Worm (Caenorhabditis elegans) whole organism, L4/young adult: ENCODE results near the gene T09B9.1.

ENCODE experiments used
- W03F9.2 ChIP-seq: fragments of 150-350 bp; optimal IDR thresholded peaks from 2 replicates; lab custom pipeline; 2014; ENCODE audit warnings: missing biosample characterization, missing genetic modification characterization
- dao-5 ChIP-seq: sonication (generic microtip); optimal IDR thresholded peaks from 2 replicates; lab custom pipeline; 2016; ENCODE audit warnings: missing genotype, missing genetic modification characterization, moderate library complexity, missing compliant biosample characterization
- him-1 ChIP-seq: sonication (generic microtip); optimal IDR thresholded peaks from 2 replicates; lab custom pipeline; 2016; ENCODE audit warnings: missing genotype, missing genetic modification reagents, missing genetic modification characterization, missing compliant biosample characterization

T09B9.1 gene

DNA sequence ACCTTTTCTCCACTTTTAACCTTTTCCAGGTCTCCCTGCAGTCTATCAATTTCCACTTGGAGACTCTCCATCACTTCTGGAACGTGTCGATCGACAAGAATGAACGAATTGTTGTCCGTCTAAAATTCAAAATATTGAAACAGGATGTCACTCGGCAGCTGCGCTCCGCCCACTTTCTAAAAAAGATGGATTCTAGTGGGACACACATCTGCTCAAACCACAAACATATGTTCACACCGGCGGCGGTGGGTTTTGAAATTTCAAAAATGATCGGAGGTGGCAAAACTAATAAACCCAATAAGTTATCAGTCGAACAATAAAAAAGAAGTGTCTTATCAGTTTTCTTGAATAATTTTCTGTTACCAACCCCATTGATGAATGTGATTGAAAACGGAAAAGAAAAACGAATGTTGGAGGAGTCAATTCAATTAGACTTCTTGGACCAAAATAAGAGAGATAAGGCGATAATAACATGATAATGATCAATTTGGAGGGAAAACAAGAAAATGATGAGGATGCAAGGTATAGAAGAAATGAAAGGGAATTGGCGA lies 25.4 kb downstream of the T09B9.1 start:
- TF ChIP-seq him-1 (tag; lab: Kevin White, UChicago) (no peak), dao-5 (tag; lab: Kevin White, UChicago) (no peak), W03F9.2 (tag; lab: Kevin White, UChicago) (no peak)

ce11 chrX:9785865-9786264 lies 28.8 kb downstream of the T09B9.1 start:
- TF ChIP-seq W03F9.2 (tag; lab: Kevin White, UChicago) (no peak), dao-5 (tag; lab: Kevin White, UChicago) (no peak), him-1 (tag; lab: Kevin White, UChicago) (no peak)

DNA sequence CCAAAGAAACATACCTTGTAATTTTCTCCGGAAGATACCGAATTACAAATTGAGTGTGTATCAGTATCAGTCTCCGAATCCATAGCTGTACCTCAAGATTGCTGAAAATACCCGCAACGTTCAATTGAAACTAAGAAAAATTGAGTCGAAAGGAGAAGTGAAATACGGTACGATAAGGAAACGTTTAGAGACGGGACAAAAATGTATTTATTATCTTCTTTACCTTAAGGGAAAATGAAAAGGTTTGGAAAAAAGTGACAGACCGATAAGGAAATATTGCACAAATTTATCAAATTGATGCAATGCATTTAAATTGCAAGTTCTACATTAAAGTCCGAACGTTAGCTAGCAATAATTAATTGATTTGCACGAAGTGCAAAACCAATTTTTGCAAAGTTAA lies 32.0 kb downstream of the T09B9.1 start, which contains the start of gene F36G3.1:
Gene F36G3.1 (minus strand): TSS at position 101 of the 400 bp plus-strand sequence.
- TF ChIP-seq W03F9.2 (tag; lab: Kevin White, UChicago) (no peak), him-1 (tag; lab: Kevin White, UChicago) (no peak), dao-5 (tag; lab: Kevin White, UChicago) (no peak)

ce11 chrX:9794173-9794572 lies 37.1 kb downstream of the T09B9.1 start, which contains the start of gene F36G3.2:
F36G3.2 (minus strand) TSS chrX:9794273.
- TF ChIP-seq dao-5 (tag; lab: Kevin White, UChicago) (no peak), W03F9.2 (tag; lab: Kevin White, UChicago) (no peak), him-1 (tag; lab: Kevin White, UChicago) (no peak)

DNA sequence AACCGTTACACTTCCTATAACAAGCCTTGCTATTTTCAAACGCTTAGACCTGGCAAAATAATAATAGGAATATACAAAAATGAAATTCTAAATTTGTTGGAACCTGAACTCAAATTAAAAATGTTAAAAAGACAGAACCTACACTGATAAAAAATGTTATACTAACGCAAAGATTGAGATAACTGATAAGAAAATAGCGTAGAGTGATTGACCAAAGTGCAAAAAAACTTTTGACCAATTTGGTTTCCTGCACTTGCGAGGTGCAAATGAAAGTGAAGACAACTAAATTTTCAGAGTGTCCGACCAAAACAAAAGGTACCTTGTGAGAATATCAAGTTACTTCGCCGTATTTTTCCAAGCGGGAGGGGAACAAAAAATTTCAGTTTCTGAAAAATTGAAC lies 38.5 kb downstream of the T09B9.1 start:
- no peak for TF ChIP-seq him-1 (tag; lab: Kevin White, UChicago)
- TF ChIP-seq dao-5 (tag; lab: Kevin White, UChicago): no peak
- no peak for TF ChIP-seq W03F9.2 (tag; lab: Kevin White, UChicago)

DNA sequence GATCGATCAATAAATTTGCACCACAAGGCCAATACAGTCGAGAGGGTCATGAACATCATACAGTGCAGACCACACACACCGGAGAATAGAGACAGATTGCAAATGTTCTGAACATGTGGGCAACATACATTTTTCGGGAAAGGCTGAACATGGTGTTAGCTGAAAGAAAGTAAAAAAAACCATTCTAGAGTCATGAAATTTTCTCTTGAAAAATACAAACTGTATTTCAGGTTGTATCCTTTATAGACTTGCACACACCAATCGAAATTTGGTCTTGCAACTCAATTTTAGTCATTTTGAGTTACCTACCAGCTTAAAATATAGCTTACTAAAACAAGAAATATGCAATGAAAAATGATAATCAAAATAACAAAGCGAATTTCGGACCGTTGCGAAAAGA lies 39.0 kb downstream of the T09B9.1 start:
- no peak for TF ChIP-seq dao-5 (tag; lab: Kevin White, UChicago)
- no peak for TF ChIP-seq him-1 (tag; lab: Kevin White, UChicago)
- TF ChIP-seq W03F9.2 (tag; lab: Kevin White, UChicago): no peak

- TF ChIP-seq dao-5 (tag; lab: Kevin White, UChicago): no peak
- TF ChIP-seq W03F9.2 (tag; lab: Kevin White, UChicago): no peak
- TF ChIP-seq him-1 (tag; lab: Kevin White, UChicago): no peak
Measured at ce11 chrX:9798530-9798929, 41.5 kb downstream of the T09B9.1 start, which contains the start of gene F36G3.3. F36G3.3 (plus strand) TSS chrX:9798835.

ce11 chrX:9803603-9804002 lies 46.5 kb downstream of the T09B9.1 start:
- TF ChIP-seq him-1 (tag; lab: Kevin White, UChicago) (no peak), dao-5 (tag; lab: Kevin White, UChicago) (no peak), W03F9.2 (tag; lab: Kevin White, UChicago) (no peak)

- no peak for TF ChIP-seq W03F9.2 (tag; lab: Kevin White, UChicago)
- TF ChIP-seq him-1 (tag; lab: Kevin White, UChicago): no peak
- TF ChIP-seq dao-5 (tag; lab: Kevin White, UChicago): no peak
Measured at ce11 chrX:9804735-9805134, 47.7 kb downstream of the T09B9.1 start.

ce11 chrX:9805426-9805825 lies 48.4 kb downstream of the T09B9.1 start:
- TF ChIP-seq W03F9.2 (tag; lab: Kevin White, UChicago) (no peak), him-1 (tag; lab: Kevin White, UChicago) (no peak), dao-5 (tag; lab: Kevin White, UChicago) (no peak)

ce11 chrX:9807377-9808048 lies 50.4 kb downstream of the T09B9.1 start, which contains the start of gene lgc-47:
lgc-47 (minus strand) TSS chrX:9807662.
- no peak for TF ChIP-seq dao-5 (tag; lab: Kevin White, UChicago)
- no peak for TF ChIP-seq W03F9.2 (tag; lab: Kevin White, UChicago)
- TF ChIP-seq him-1 (tag; lab: Kevin White, UChicago): no peak
